Fruit fly (Drosophila melanogaster) whole organism, embryonic: ENCODE results near the gene CG44139.

Source experiments
- Adf1 ChIP-seq: fragments of 200-800 bp; sonication (Bioruptor generic); IDR thresholded peaks from 2 replicates; pipeline ENCODE4 v1.3.6; 2022; ENCODE audit warnings: missing biosample characterization, missing genetic modification characterization
- Aef1 ChIP-seq: fragments of 200-800 bp; sonication (Bioruptor generic); IDR thresholded peaks from 3 replicates; pipeline ENCODE4 v1.3.6; 2022; ENCODE audit warnings: missing biosample characterization, missing genetic modification characterization
- CG10274 ChIP-seq: fragments of 200-800 bp; sonication (Bioruptor generic); optimal IDR thresholded peaks from 3 replicates; lab custom pipeline; 2017; ENCODE audit warnings: missing biosample characterization, mild to moderate bottlenecking, missing genetic modification characterization
- CG11247 ChIP-seq: fragments of 200-800 bp; sonication (Bioruptor generic); IDR thresholded peaks from 2 replicates; pipeline ENCODE4 v1.3.6; 2022; ENCODE audit warnings: missing biosample characterization, missing genetic modification characterization
- CG11560 ChIP-seq: fragments of 200-800 bp; sonication (Bioruptor generic); IDR thresholded peaks from 3 replicates; pipeline ENCODE4 v1.3.6; 2022; ENCODE audit warnings: missing biosample characterization, missing genetic modification characterization
- CG11723 ChIP-seq: fragments of 200-800 bp; sonication (Bioruptor generic); optimal IDR thresholded peaks from 2 replicates; lab custom pipeline; 2017; ENCODE audit warnings: missing biosample characterization, mild to moderate bottlenecking, missing genetic modification characterization
- CG12071 ChIP-seq: fragments of 200-800 bp; sonication (Bioruptor generic); optimal IDR thresholded peaks from 3 replicates; lab custom pipeline; 2018; ENCODE audit warnings: missing biosample characterization, mild to moderate bottlenecking, missing genetic modification characterization
- CG12299 ChIP-seq: fragments of 200-800 bp; sonication (Bioruptor generic); optimal IDR thresholded peaks from 2 replicates; lab custom pipeline; 2018; ENCODE audit warnings: missing biosample characterization, mild to moderate bottlenecking, missing genetic modification characterization
- CG14667 ChIP-seq: fragments of 200-800 bp; sonication (Bioruptor generic); IDR thresholded peaks from 2 replicates; pipeline ENCODE4 v1.3.6; 2022; ENCODE audit warnings: missing biosample characterization, missing genetic modification characterization
- CG1529 ChIP-seq: fragments of 200-800 bp; sonication (Bioruptor generic); optimal IDR thresholded peaks from 3 replicates; lab custom pipeline; 2018; ENCODE audit warnings: missing biosample characterization, missing genetic modification characterization
- CG15696 ChIP-seq: fragments of 200-800 bp; sonication (Bioruptor generic); optimal IDR thresholded peaks from 2 replicates; lab custom pipeline; 2019; ENCODE audit warnings: missing biosample characterization, mild to moderate bottlenecking, missing genetic modification characterization, moderate library complexity
- CG18619 ChIP-seq: fragments of 200-800 bp; sonication (Bioruptor generic); optimal IDR thresholded peaks from 3 replicates; lab custom pipeline; 2017; ENCODE audit warnings: missing biosample characterization, mild to moderate bottlenecking, missing genetic modification characterization
- CG2712 ChIP-seq: fragments of 200-800 bp; optimal IDR thresholded peaks from 3 replicates; lab custom pipeline; 2019; ENCODE audit warnings: missing biosample characterization, mild to moderate bottlenecking, missing genetic modification characterization, moderate library complexity
- CG31388 ChIP-seq: fragments of 200-800 bp; sonication (Bioruptor generic); optimal IDR thresholded peaks from 2 replicates; lab custom pipeline; 2016; ENCODE audit warnings: missing biosample characterization, missing genetic modification characterization
- CG32532 ChIP-seq: fragments of 200-800 bp; sonication (Bioruptor generic); IDR thresholded peaks from 2 replicates; pipeline ENCODE4 v1.3.6; 2022; ENCODE audit warnings: missing biosample characterization, missing genetic modification characterization
- CG33557 ChIP-seq: fragments of 200-800 bp; sonication (Bioruptor generic); optimal IDR thresholded peaks from 2 replicates; lab custom pipeline; 2019; ENCODE audit warnings: missing biosample characterization, mild to moderate bottlenecking, missing genetic modification characterization, moderate library complexity
- CG34422 ChIP-seq: fragments of 200-800 bp; sonication (Bioruptor generic); IDR thresholded peaks from 3 replicates; pipeline ENCODE4 v1.3.6; 2022; ENCODE audit warnings: missing biosample characterization, missing genetic modification characterization
- CG7745 ChIP-seq: fragments of 200-800 bp; sonication (Bioruptor generic); optimal IDR thresholded peaks from 2 replicates; lab custom pipeline; 2018; ENCODE audit warnings: missing biosample characterization, mild to moderate bottlenecking, missing genetic modification characterization, moderate library complexity
- CG8388 ChIP-seq: fragments of 200-800 bp; sonication (Bioruptor generic); optimal IDR thresholded peaks from 2 replicates; lab custom pipeline; 2019; ENCODE audit warnings: missing biosample characterization, mild to moderate bottlenecking, missing genetic modification characterization, moderate library complexity
- CG8478 ChIP-seq: fragments of >200 bp; optimal IDR thresholded peaks from 2 replicates; lab custom pipeline; 2018
- CG8944 ChIP-seq: fragments of 200-800 bp; sonication (Bioruptor generic); optimal IDR thresholded peaks from 3 replicates; lab custom pipeline; 2016; ENCODE audit warnings: missing biosample characterization, missing genetic modification characterization
- CkIIα-i1 ChIP-seq: fragments of 200-800 bp; sonication (Bioruptor generic); IDR thresholded peaks from 2 replicates; pipeline ENCODE4 v1.3.6; 2022; ENCODE audit warnings: missing biosample characterization, missing genetic modification characterization
- Deaf1 ChIP-seq: fragments of 200-800 bp; optimal IDR thresholded peaks from 3 replicates; lab custom pipeline; 2019; ENCODE audit warnings: missing biosample characterization, mild to moderate bottlenecking, missing genetic modification characterization, moderate library complexity
- Dek ChIP-seq: fragments of 200-800 bp; sonication (Bioruptor generic); optimal IDR thresholded peaks from 3 replicates; lab custom pipeline; 2019; ENCODE audit warnings: missing biosample characterization, mild to moderate bottlenecking, missing genetic modification characterization, moderate library complexity
- Dfd ChIP-seq, 2 experiments: fragments of >200 bp; optimal IDR thresholded peaks; 2 replicates each; lab custom pipeline; 2017; ENCODE audit warnings: missing biosample characterization in 2 of 2, missing genetic modification characterization in 2 of 2
- Doc2 ChIP-seq: fragments of 200-800 bp; sonication (Bioruptor generic); IDR thresholded peaks from 2 replicates; pipeline ENCODE4 v1.3.6; 2022; ENCODE audit warnings: missing biosample characterization, missing genetic modification characterization
- E2f2 ChIP-seq: fragments of 200-800 bp; sonication (Bioruptor generic); IDR thresholded peaks from 2 replicates; pipeline ENCODE4 v1.3.6; 2022; ENCODE audit warnings: missing biosample characterization, missing genetic modification characterization
- Eip74EF ChIP-seq, 2 experiments: fragments of 200-800 bp in 1 of 2; fragments of >200 bp in 1 of 2; sonication (Bioruptor generic) in 1 of 2; optimal IDR thresholded peaks; 2 replicates each; lab custom pipeline; 2017 to 2019; ENCODE audit warnings: missing biosample characterization in 2 of 2, missing genetic modification characterization in 2 of 2, mild to moderate bottlenecking in 1 of 2, moderate library complexity in 1 of 2
- Elba2 ChIP-seq: fragments of 200-800 bp; sonication (Bioruptor generic); optimal IDR thresholded peaks from 3 replicates; lab custom pipeline; 2016; ENCODE audit warnings: missing biosample characterization, missing genetic modification characterization
- Hr78 ChIP-seq, 2 experiments: fragments of 200-800 bp in 1 of 2; fragments of >200 bp in 1 of 2; sonication (Bioruptor generic) in 1 of 2; optimal IDR thresholded peaks; 2 replicates each; lab custom pipeline; 2017 to 2019; ENCODE audit warnings: missing biosample characterization in 2 of 2, missing genetic modification characterization in 2 of 2, mild to moderate bottlenecking in 1 of 2, moderate library complexity in 1 of 2
- Myb ChIP-seq: fragments of 200-800 bp; sonication (Bioruptor generic); optimal IDR thresholded peaks from 2 replicates; lab custom pipeline; 2016; ENCODE audit warnings: missing biosample characterization, missing genetic modification characterization
- NfI ChIP-seq: fragments of 200-800 bp; sonication (Bioruptor generic); optimal IDR thresholded peaks from 3 replicates; lab custom pipeline; 2018; ENCODE audit warnings: missing biosample characterization, mild to moderate bottlenecking, missing genetic modification characterization, moderate library complexity
- Optix ChIP-seq: fragments of 200-800 bp; sonication (Bioruptor generic); IDR thresholded peaks from 3 replicates; pipeline ENCODE4 v1.3.6; 2022; ENCODE audit warnings: missing biosample characterization, missing genetic modification characterization
- Stat92E ChIP-seq, 3 experiments: fragments of >200 bp in 2 of 3; fragments of 200-800 bp in 1 of 3; sonication (Bioruptor generic) in 1 of 3; optimal IDR thresholded peaks; 2 replicates each; lab custom pipeline; 2017 to 2019; ENCODE audit warnings: missing biosample characterization in 3 of 3, missing genetic modification characterization in 3 of 3, mild to moderate bottlenecking in 1 of 3, moderate library complexity in 1 of 3
- ase ChIP-seq: fragments of 200-800 bp; sonication (Bioruptor generic); IDR thresholded peaks from 3 replicates; pipeline ENCODE4 v1.3.6; 2022; ENCODE audit warnings: missing biosample characterization, missing genetic modification characterization
- cg ChIP-seq: fragments of 200-800 bp; sonication (Bioruptor generic); optimal IDR thresholded peaks from 3 replicates; lab custom pipeline; 2019; ENCODE audit warnings: missing biosample characterization, mild to moderate bottlenecking, missing genetic modification characterization, moderate library complexity
- dimm ChIP-seq: fragments of 200-800 bp; sonication (Bioruptor generic); IDR thresholded peaks from 2 replicates; pipeline ENCODE4 v1.3.6; 2022; ENCODE audit warnings: missing biosample characterization, missing genetic modification characterization
- fd96Cb ChIP-seq: fragments of 200-800 bp; sonication (Bioruptor generic); optimal IDR thresholded peaks from 2 replicates; lab custom pipeline; 2018; ENCODE audit warnings: missing biosample characterization, mild to moderate bottlenecking, missing genetic modification characterization, moderate library complexity
- gce ChIP-seq: fragments of 200-800 bp; sonication (Bioruptor generic); IDR thresholded peaks from 3 replicates; pipeline ENCODE4 v1.3.6; 2022; ENCODE audit warnings: missing biosample characterization, missing genetic modification characterization
- gcm2 ChIP-seq: fragments of 200-800 bp; sonication (Bioruptor generic); optimal IDR thresholded peaks from 2 replicates; lab custom pipeline; 2016; ENCODE audit warnings: missing biosample characterization, missing genetic modification characterization
- pho ChIP-seq: fragments of 200-800 bp; sonication (Bioruptor generic); optimal IDR thresholded peaks from 2 replicates; lab custom pipeline; 2016; ENCODE audit warnings: missing biosample characterization, missing genetic modification characterization
- pita ChIP-seq: fragments of 200-800 bp; sonication (Bioruptor generic); optimal IDR thresholded peaks from 2 replicates; lab custom pipeline; 2017; ENCODE audit warnings: missing biosample characterization, mild to moderate bottlenecking, missing genetic modification characterization
- salm ChIP-seq: fragments of 200-800 bp; sonication (Bioruptor generic); optimal IDR thresholded peaks from 2 replicates; lab custom pipeline; 2018; ENCODE audit warnings: missing biosample characterization, mild to moderate bottlenecking, missing genetic modification characterization
- scrt ChIP-seq: fragments of 200-800 bp; sonication (Bioruptor generic); optimal IDR thresholded peaks from 2 replicates; lab custom pipeline; 2018; ENCODE audit warnings: missing biosample characterization, mild to moderate bottlenecking, missing genetic modification characterization, moderate library complexity
- sna ChIP-seq: fragments of 200-800 bp; sonication (Bioruptor generic); IDR thresholded peaks from 2 replicates; pipeline ENCODE4 v1.3.6; 2022; ENCODE audit warnings: missing biosample characterization, missing genetic modification characterization; ENCODE audit not compliant: partially characterized antibody
- ssp ChIP-seq: fragments of 200-800 bp; sonication (Bioruptor generic); IDR thresholded peaks from 2 replicates; pipeline ENCODE4 v1.3.6; 2022; ENCODE audit warnings: missing biosample characterization, missing genetic modification characterization
- tin ChIP-seq: fragments of 200-800 bp; sonication (Bioruptor generic); optimal IDR thresholded peaks from 3 replicates; lab custom pipeline; 2016; ENCODE audit warnings: missing biosample characterization, missing genetic modification characterization
- unpg ChIP-seq: fragments of 200-800 bp; sonication (Bioruptor generic); optimal IDR thresholded peaks from 3 replicates; lab custom pipeline; 2018; ENCODE audit warnings: missing biosample characterization, mild to moderate bottlenecking, missing genetic modification characterization, moderate library complexity
- usp ChIP-seq: fragments of >200 bp; optimal IDR thresholded peaks from 2 replicates; lab custom pipeline; 2017; ENCODE audit warnings: missing biosample characterization, missing genetic modification characterization
- wek ChIP-seq: fragments of 200-800 bp; sonication (Bioruptor generic); optimal IDR thresholded peaks from 3 replicates; lab custom pipeline; 2018; ENCODE audit warnings: missing biosample characterization, mild to moderate bottlenecking, missing genetic modification characterization, moderate library complexity
- zf30C ChIP-seq: fragments of 200-800 bp; sonication (Bioruptor generic); optimal IDR thresholded peaks from 3 replicates; lab custom pipeline; 2018; ENCODE audit warnings: missing biosample characterization, mild to moderate bottlenecking, missing genetic modification characterization

The CG44139 gene

dm6 chr2L:2380805-2381204 lies 43.8 kb upstream of the CG44139 start, which contains the start of gene Eogt (continued):
- TF ChIP-seq Deaf1 (peak; percentile 69), CG2712 (peak; percentile 95), CG11247 (GFP tag; lab: Robert Waterston, UW) (peak; percentile 92), CG10274 (GFP tag; lab: Kevin White, UChicago) (peak; percentile 53), unpg (GFP tag; lab: Kevin White, UChicago) (peak; percentile 97), tin (GFP tag; lab: Kevin White, UChicago) (peak; percentile 88), Adf1 (GFP tag; lab: Robert Waterston, UW) (peak; percentile 77), Elba2 (GFP tag; lab: Kevin White, UChicago) (peak; percentile 68), Eip74EF (GFP tag; optimal IDR thresholded peaks at IDR 0.05; lab: Kevin White, UChicago) (peak in 1 of 2 experiments; percentile 72), CG11723 (peak; percentile 75), NfI (GFP tag; lab: Kevin White, UChicago) (peak; percentile 91), Aef1 (peak; percentile 97), CG33557 (GFP tag; lab: Kevin White, UChicago) (peak; percentile 92), Optix (GFP tag; lab: Robert Waterston, UW) (peak; percentile 93), CG1529 (GFP tag; lab: Kevin White, UChicago) (peak; percentile 78), sna (no peak), ase (GFP tag; lab: Robert Waterston, UW) (peak; percentile 96), CG11560 (peak; percentile 86), pita (GFP tag; lab: Kevin White, UChicago) (peak; percentile 64), CG31388 (GFP tag; lab: Kevin White, UChicago) (peak; percentile 67), cg (no peak), CG7745 (tag; lab: Kevin White, UChicago) (no peak), gce (GFP tag; lab: Robert Waterston, UW) (peak; percentile 95), CG32532 (peak; percentile 97), E2f2 (GFP tag; lab: Robert Waterston, UW) (peak; percentile 79), Myb (peak; percentile 95), usp (no peak), Dek (tag; lab: Kevin White, UChicago) (peak; percentile 94), zf30C (GFP tag; lab: Kevin White, UChicago) (no peak), scrt (GFP tag; lab: Kevin White, UChicago) (peak; percentile 71), CG12299 (tag; lab: Kevin White, UChicago) (peak; percentile 88), Doc2 (GFP tag; lab: Robert Waterston, UW) (0 out of 2 replicates have a peak, but pooled peaks have one; percentile 67), salm (tag; lab: Kevin White, UChicago) (peak; percentile 90), wek (peak; percentile 75), dimm (GFP tag; lab: Robert Waterston, UW) (peak; percentile 93), CG8388 (peak; percentile 94), CG18619 (peak; percentile 88), CG8478 (lab: Kevin White, UChicago) (no peak), CkIIα-i1 (no peak; the same call in 1 of the 2 replicates), Dfd (GFP tag; optimal IDR thresholded peaks at IDR 0.05; lab: Kevin White, UChicago) (peak in 1 of 2 experiments; percentile 63), CG15696 (tag; lab: Kevin White, UChicago) (peak; percentile 92), CG8944 (GFP tag; lab: Kevin White, UChicago) (peak; percentile 68), CG34422 (peak; percentile 98), Hr78 (GFP tag; optimal IDR thresholded peaks at IDR 0.05; lab: Kevin White, UChicago) (no peak), CG12071 (peak; percentile 56), fd96Cb (tag; lab: Kevin White, UChicago) (peak; percentile 93), gcm2 (GFP tag; lab: Kevin White, UChicago) (peak; percentile 79), CG14667 (GFP tag; lab: Robert Waterston, UW) (peak; percentile 95), pho (GFP tag; lab: Kevin White, UChicago) (peak; percentile 76), ssp (GFP tag; lab: Robert Waterston, UW) (peak; percentile 91), Stat92E (GFP tag; optimal IDR thresholded peaks at IDR 0.05; lab: Kevin White, UChicago) (peak in 1 of 3 experiments; percentile 79)
